Fruit fly (Drosophila melanogaster): ENCODE results near the gene Hsp83.

Gene Hsp83

DNA sequence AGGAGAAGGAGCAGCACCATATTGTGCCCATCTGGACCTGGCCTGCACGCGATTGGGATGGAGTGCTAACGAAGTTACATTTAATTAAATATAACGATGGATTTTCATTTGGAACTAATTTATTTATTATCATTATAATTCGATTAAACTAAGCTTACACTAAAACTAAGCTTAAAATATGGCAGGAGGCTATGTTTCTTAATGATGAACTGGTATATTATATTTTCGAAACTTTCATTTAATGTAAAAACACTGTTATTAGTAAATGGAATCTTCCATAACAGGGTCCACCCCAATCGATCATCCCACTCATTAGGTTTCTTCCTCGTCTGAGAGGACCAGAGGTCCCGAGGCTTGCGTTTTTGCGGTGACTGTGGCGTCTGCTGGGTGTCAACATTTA is 52.4 kb downstream of the Hsp83 start:
- TF ChIP-seq Myc (optimal IDR thresholded peaks at IDR 0.05): no peak
- no peak for TF ChIP-seq psq (optimal IDR thresholded peaks at IDR 0.05)
- TF ChIP-seq Sin3A (optimal IDR thresholded peaks at IDR 0.05): no peak
- TF ChIP-seq insv (optimal IDR thresholded peaks at IDR 0.05): no peak
- TF ChIP-seq h (optimal IDR thresholded peaks at IDR 0.05): no peak
- no peak for TF ChIP-seq ttk (optimal IDR thresholded peaks at IDR 0.05)
